Fruit fly (Drosophila melanogaster) whole organism, pupa: ENCODE results near the gene spg.

Source experiments
- CG15710 ChIP-seq: fragments of 200-800 bp; sonication (Bioruptor generic); optimal IDR thresholded peaks from 2 replicates; lab custom pipeline; 2018; ENCODE audit warnings: missing biosample characterization, mild to moderate bottlenecking, missing genetic modification characterization, moderate library complexity
- CG34367 ChIP-seq: fragments of 200-800 bp; sonication (Bioruptor generic); optimal IDR thresholded peaks from 2 replicates; lab custom pipeline; 2018; ENCODE audit warnings: missing biosample characterization, mild to moderate bottlenecking, missing genetic modification characterization
- EcR ChIP-seq: fragments of 200-800 bp; sonication (Bioruptor generic); optimal IDR thresholded peaks from 3 replicates; lab custom pipeline; 2019; ENCODE audit warnings: missing biosample characterization, missing genetic modification characterization, mild to moderate bottlenecking, moderate library complexity, missing genetic modification reagents
- Snoo ChIP-seq: fragments of 200-800 bp; sonication (Bioruptor generic); optimal IDR thresholded peaks from 3 replicates; lab custom pipeline; 2017; ENCODE audit warnings: missing biosample characterization, mild to moderate bottlenecking, missing genetic modification characterization, inconsistent platforms
- fd96Ca ChIP-seq: fragments of 200-800 bp; sonication (Bioruptor generic); IDR thresholded peaks from 3 replicates; pipeline ENCODE4 v1.3.6; 2022; ENCODE audit warnings: missing biosample characterization, missing genetic modification characterization
- gl ChIP-seq: fragments of 200-800 bp; sonication (Bioruptor generic); optimal IDR thresholded peaks from 2 replicates; lab custom pipeline; 2018; ENCODE audit warnings: missing biosample characterization, mild to moderate bottlenecking, missing genetic modification characterization

- TF ChIP-seq EcR (GFP tag; lab: Kevin White, UChicago) (no peak), CG15710 (tag; lab: Kevin White, UChicago) (no peak), fd96Ca (GFP tag; lab: Robert Waterston, UW) (no peak), gl (tag; lab: Kevin White, UChicago) (no peak), Snoo (tag; lab: Kevin White, UChicago) (no peak), CG34367 (tag; lab: Kevin White, UChicago) (no peak)
These were observed 42.7 kb downstream of the spg start, which contains the start of the genes CG33203 and Doa for dm6 chr3R:28887559-28888432.
